Fruit fly (Drosophila melanogaster) whole organism, prepupa: ENCODE measurements around the gene Vps37B.

Experiments used
- CG10631 ChIP-seq: fragments of 200-800 bp; sonication (Bioruptor generic); optimal IDR thresholded peaks from 2 replicates; lab custom pipeline; 2016; ENCODE audit warnings: missing biosample characterization, missing genetic modification characterization
- CG10669 ChIP-seq: fragments of 200-800 bp; sonication (Bioruptor generic); optimal IDR thresholded peaks from 3 replicates; lab custom pipeline; 2018; ENCODE audit warnings: missing biosample characterization, mild to moderate bottlenecking, missing genetic modification characterization, moderate library complexity
- CG11902 ChIP-seq: fragments of 200-800 bp; sonication (Bioruptor generic); optimal IDR thresholded peaks from 3 replicates; lab custom pipeline; 2016; ENCODE audit warnings: missing biosample characterization, missing genetic modification characterization
- CG15336 ChIP-seq: fragments of 200-800 bp; sonication (Bioruptor generic); IDR thresholded peaks from 2 replicates; pipeline ENCODE4 v1.3.6; 2022; ENCODE audit warnings: missing biosample characterization, missing genetic modification characterization
- CG1621 ChIP-seq: fragments of 200-800 bp; sonication (Bioruptor generic); optimal IDR thresholded peaks from 3 replicates; lab custom pipeline; 2018; ENCODE audit warnings: missing biosample characterization, mild to moderate bottlenecking, missing genetic modification characterization
- CG3032 ChIP-seq: fragments of 200-800 bp; optimal IDR thresholded peaks from 2 replicates; lab custom pipeline; 2019; ENCODE audit warnings: missing biosample characterization, mild to moderate bottlenecking, missing genetic modification characterization, moderate library complexity
- CG31627 ChIP-seq: fragments of 200-800 bp; sonication (Bioruptor generic); optimal IDR thresholded peaks from 3 replicates; lab custom pipeline; 2016; ENCODE audit warnings: missing biosample characterization, missing genetic modification characterization
- CG32006 ChIP-seq: fragments of 200-800 bp; sonication (Bioruptor generic); optimal IDR thresholded peaks from 3 replicates; lab custom pipeline; 2017; ENCODE audit warnings: missing biosample characterization, mild to moderate bottlenecking, missing genetic modification characterization
- CG34406 ChIP-seq: fragments of 200-800 bp; sonication (Bioruptor generic); optimal IDR thresholded peaks from 3 replicates; lab custom pipeline; 2016; ENCODE audit warnings: missing biosample characterization, missing genetic modification characterization
- CG3919 ChIP-seq: fragments of 200-800 bp; sonication (Bioruptor generic); optimal IDR thresholded peaks from 3 replicates; lab custom pipeline; 2016; ENCODE audit warnings: missing biosample characterization, missing genetic modification characterization
- CG4318 ChIP-seq: fragments of 200-800 bp; sonication (Bioruptor generic); optimal IDR thresholded peaks from 3 replicates; lab custom pipeline; 2017; ENCODE audit warnings: missing biosample characterization, mild to moderate bottlenecking, missing genetic modification characterization
- CG6163 ChIP-seq: fragments of 200-800 bp; sonication (Bioruptor generic); IDR thresholded peaks from 3 replicates; pipeline ENCODE4 v1.3.6; 2022; ENCODE audit warnings: missing biosample characterization, missing genetic modification characterization
- CG6792 ChIP-seq: fragments of 200-800 bp; sonication (Bioruptor generic); optimal IDR thresholded peaks from 3 replicates; lab custom pipeline; 2016; ENCODE audit warnings: missing biosample characterization, missing genetic modification characterization
- CG6854 ChIP-seq: fragments of 200-800 bp; sonication (Bioruptor generic); optimal IDR thresholded peaks from 2 replicates; lab custom pipeline; 2017; ENCODE audit warnings: missing biosample characterization, mild to moderate bottlenecking, missing genetic modification characterization
- CG7368 ChIP-seq: fragments of 200-800 bp; sonication (Bioruptor generic); optimal IDR thresholded peaks from 3 replicates; lab custom pipeline; 2016; ENCODE audit warnings: missing biosample characterization, missing genetic modification characterization
- CG8119 ChIP-seq: fragments of 200-800 bp; sonication (Bioruptor generic); IDR thresholded peaks from 3 replicates; pipeline ENCODE4 v1.3.6; 2022; ENCODE audit warnings: missing biosample characterization, missing genetic modification characterization
- CG8319 ChIP-seq: fragments of 200-800 bp; sonication (Bioruptor generic); optimal IDR thresholded peaks from 3 replicates; lab custom pipeline; 2016; ENCODE audit warnings: missing biosample characterization, missing genetic modification characterization
- CG8632 ChIP-seq: fragments of 200-800 bp; sonication (Bioruptor generic); optimal IDR thresholded peaks from 3 replicates; lab custom pipeline; 2016; ENCODE audit warnings: missing biosample characterization, missing genetic modification characterization
- CG9139 ChIP-seq: fragments of 200-800 bp; sonication (Bioruptor generic); optimal IDR thresholded peaks from 3 replicates; lab custom pipeline; 2017; ENCODE audit warnings: missing biosample characterization, mild to moderate bottlenecking, missing genetic modification characterization
- Eip78C ChIP-seq: fragments of 200-800 bp; sonication (Bioruptor generic); peaks from one replicate; lab custom pipeline; 2016; ENCODE audit warnings: missing biosample characterization, missing genetic modification characterization
- Eip93F ChIP-seq: fragments of 200-800 bp; sonication (Bioruptor generic); optimal IDR thresholded peaks from 2 replicates; lab custom pipeline; 2016; ENCODE audit warnings: missing biosample characterization, mild to moderate bottlenecking, missing genetic modification characterization
- Ets21C ChIP-seq: fragments of 200-800 bp; sonication (Bioruptor generic); optimal IDR thresholded peaks from 3 replicates; lab custom pipeline; 2016; ENCODE audit warnings: missing biosample characterization, missing genetic modification characterization
- Gug ChIP-seq: fragments of 200-800 bp; sonication (Bioruptor generic); IDR thresholded peaks from 2 replicates; pipeline ENCODE4 v1.3.6; 2022; ENCODE audit warnings: missing biosample characterization, missing genetic modification characterization
- Hr38 ChIP-seq: sonication (Bioruptor generic); optimal IDR thresholded peaks from 2 replicates; lab custom pipeline; 2016; ENCODE audit warnings: missing biosample characterization, missing genetic modification characterization
- Hr39 ChIP-seq: fragments of 200-800 bp; sonication (Bioruptor generic); optimal IDR thresholded peaks from 2 replicates; lab custom pipeline; 2016; ENCODE audit warnings: missing biosample characterization, missing genetic modification characterization
- Hr4 ChIP-seq: fragments of 200-800 bp; sonication (Bioruptor generic); optimal IDR thresholded peaks from 3 replicates; lab custom pipeline; 2016; ENCODE audit warnings: missing biosample characterization, missing genetic modification characterization
- OdsH ChIP-seq: fragments of 200-800 bp; sonication (Bioruptor generic); optimal IDR thresholded peaks from 3 replicates; lab custom pipeline; 2016; ENCODE audit warnings: missing biosample characterization, missing genetic modification characterization
- Sox102F ChIP-seq: fragments of 200-800 bp; sonication (Bioruptor generic); optimal IDR thresholded peaks from 2 replicates; lab custom pipeline; 2016; ENCODE audit warnings: missing biosample characterization, mild to moderate bottlenecking, missing genetic modification characterization
- Sox14 ChIP-seq: fragments of 200-800 bp; sonication (Bioruptor generic); optimal IDR thresholded peaks from 3 replicates; lab custom pipeline; 2016; ENCODE audit warnings: missing biosample characterization, missing genetic modification characterization
- achi ChIP-seq: fragments of 200-800 bp; sonication (Bioruptor generic); optimal IDR thresholded peaks from 3 replicates; lab custom pipeline; 2016; ENCODE audit warnings: missing biosample characterization, missing genetic modification characterization
- cyc ChIP-seq: fragments of 200-800 bp; sonication (Bioruptor generic); optimal IDR thresholded peaks from 3 replicates; lab custom pipeline; 2016; ENCODE audit warnings: missing biosample characterization, missing genetic modification characterization
- dac ChIP-seq: fragments of 200-800 bp; sonication (Bioruptor generic); optimal IDR thresholded peaks from 2 replicates; lab custom pipeline; 2017; ENCODE audit warnings: missing biosample characterization, mild to moderate bottlenecking, missing genetic modification characterization
- dsx ChIP-seq: fragments of 200-800 bp; optimal IDR thresholded peaks from 3 replicates; lab custom pipeline; 2019; ENCODE audit warnings: missing biosample characterization, mild to moderate bottlenecking, missing genetic modification characterization, moderate library complexity; ENCODE audit not compliant: poor library complexity, severe bottlenecking
- eg ChIP-seq: fragments of 200-800 bp; sonication (Bioruptor generic); IDR thresholded peaks from 3 replicates; pipeline ENCODE4 v1.3.6; 2022; ENCODE audit warnings: missing biosample characterization, missing genetic modification characterization
- esn ChIP-seq: fragments of 200-800 bp; sonication (Bioruptor generic); optimal IDR thresholded peaks from 2 replicates; lab custom pipeline; 2016; ENCODE audit warnings: missing biosample characterization, mild to moderate bottlenecking, missing genetic modification characterization, moderate library complexity
- fd59A ChIP-seq: fragments of 200-800 bp; sonication (Bioruptor generic); optimal IDR thresholded peaks from 2 replicates; lab custom pipeline; 2017; ENCODE audit warnings: missing biosample characterization, mild to moderate bottlenecking, missing genetic modification characterization, missing genetic modification reagents
- fd85E ChIP-seq: fragments of 200-800 bp; sonication (Bioruptor generic); optimal IDR thresholded peaks from 3 replicates; lab custom pipeline; 2016; ENCODE audit warnings: missing biosample characterization, missing genetic modification characterization
- fkh ChIP-seq: fragments of 200-800 bp; sonication (Bioruptor generic); optimal IDR thresholded peaks from 3 replicates; lab custom pipeline; 2017; ENCODE audit warnings: missing biosample characterization, mild to moderate bottlenecking, missing genetic modification characterization, moderate library complexity
- lz ChIP-seq: fragments of 200-800 bp; sonication (Bioruptor generic); optimal IDR thresholded peaks from 3 replicates; lab custom pipeline; 2016; ENCODE audit warnings: missing biosample characterization, missing genetic modification characterization
- net ChIP-seq: fragments of 200-800 bp; sonication (Bioruptor generic); optimal IDR thresholded peaks from 3 replicates; lab custom pipeline; 2016; ENCODE audit warnings: missing biosample characterization, missing genetic modification characterization
- spab ChIP-seq: fragments of 200-800 bp; sonication (Bioruptor generic); optimal IDR thresholded peaks from 2 replicates; lab custom pipeline; 2017; ENCODE audit warnings: missing biosample characterization, mild to moderate bottlenecking, missing genetic modification characterization, missing genetic modification reagents
- ss ChIP-seq, 2 experiments: fragments of 200-800 bp; sonication (Bioruptor generic); optimal IDR thresholded peaks; 2 replicates in 1 of 2; 3 replicates in 1 of 2; lab custom pipeline; 2017 to 2018; ENCODE audit warnings: mild to moderate bottlenecking in 2 of 2, missing biosample characterization in 2 of 2, missing genetic modification characterization in 2 of 2, moderate library complexity in 1 of 2
- svp ChIP-seq: fragments of 200-800 bp; sonication (Bioruptor generic); peaks from one replicate; lab custom pipeline; 2016; ENCODE audit warnings: missing biosample characterization, missing genetic modification characterization
- topi ChIP-seq: fragments of 200-800 bp; sonication (Bioruptor generic); optimal IDR thresholded peaks from 3 replicates; lab custom pipeline; 2016; ENCODE audit warnings: missing biosample characterization, missing genetic modification characterization
- vri ChIP-seq: fragments of 200-800 bp; sonication (Bioruptor generic); optimal IDR thresholded peaks from 3 replicates; lab custom pipeline; 2016; ENCODE audit warnings: missing biosample characterization, mild to moderate bottlenecking, missing genetic modification characterization

Gene Vps37B

dm6 chr3R:5256462-5257146 lies 30.6 kb downstream of the Vps37B start, which contains the start of the genes Enoph and Hph (continued):
- TF ChIP-seq Hr39 (GFP tag; lab: Kevin White, UChicago) = peak; percentile 64
- no peak for TF ChIP-seq CG6854
- peak; percentile 28 for TF ChIP-seq CG8632
- peak; percentile 64 for TF ChIP-seq fkh (GFP tag; lab: Kevin White, UChicago)
- TF ChIP-seq CG31627 (GFP tag; lab: Kevin White, UChicago) = peak; percentile 76
- TF ChIP-seq Hr4 (GFP tag; lab: Kevin White, UChicago) = peak; percentile 65
- peak; percentile 73 for TF ChIP-seq CG3919 (GFP tag; lab: Kevin White, UChicago)
- peak; percentile 71 for TF ChIP-seq Gug
- peak; percentile 77 for TF ChIP-seq CG32006
- peak; percentile 31 for TF ChIP-seq net (GFP tag; lab: Kevin White, UChicago)
- TF ChIP-seq OdsH (GFP tag; lab: Kevin White, UChicago) = peak; percentile 77
- peak; percentile 68 for TF ChIP-seq lz (GFP tag; lab: Kevin White, UChicago)
- TF ChIP-seq dac (GFP tag; lab: Kevin White, UChicago) = peak; percentile 19
- TF ChIP-seq CG15336 (GFP tag; lab: Robert Waterston, UW) = 0 out of 2 replicates have a peak, but pooled peaks have one; percentile 21
- no peak for TF ChIP-seq vri (GFP tag; lab: Kevin White, UChicago)
- peak; percentile 62 for TF ChIP-seq Ets21C (GFP tag; lab: Kevin White, UChicago)
- peak; percentile 67 for TF ChIP-seq CG10669 (GFP tag; lab: Kevin White, UChicago)
- peak; percentile 62 for TF ChIP-seq topi

dm6 chr3R:5257147-5257487 lies 31.2 kb downstream of the Vps37B start:
- no peak for TF ChIP-seq CG6854
- no peak for TF ChIP-seq fkh (GFP tag; lab: Kevin White, UChicago)
- peak; percentile 80 for TF ChIP-seq vri (GFP tag; lab: Kevin White, UChicago)
- TF ChIP-seq, all 60 proteins: peak for 1

- no peak for TF ChIP-seq CG9139
- no peak for TF ChIP-seq OdsH (GFP tag; lab: Kevin White, UChicago)
- TF ChIP-seq ss (GFP tag; optimal IDR thresholded peaks at IDR 0.05; lab: Kevin White, UChicago) = peak in 1 of 2 experiments; percentile 6
- TF ChIP-seq achi (GFP tag; lab: Kevin White, UChicago) = no peak
- TF ChIP-seq CG6163 = no peak
- 0 out of 3 replicates have a peak, but pooled peaks have one; percentile 7 for TF ChIP-seq eg
- no peak for TF ChIP-seq esn (GFP tag; lab: Kevin White, UChicago)
- no peak for TF ChIP-seq CG34406 (GFP tag; lab: Kevin White, UChicago)
- TF ChIP-seq CG7368 (GFP tag; lab: Kevin White, UChicago) = no peak
- no peak for TF ChIP-seq CG11902 (GFP tag; lab: Kevin White, UChicago)
- no peak for TF ChIP-seq topi
- no peak for TF ChIP-seq fd59A (GFP tag; lab: Kevin White, UChicago)
- TF ChIP-seq fd85E = no peak
- no peak for TF ChIP-seq CG32006
- TF ChIP-seq vri (GFP tag; lab: Kevin White, UChicago) = peak; percentile 73
- no peak for TF ChIP-seq CG15336 (GFP tag; lab: Robert Waterston, UW)
- TF ChIP-seq net (GFP tag; lab: Kevin White, UChicago) = no peak
- no peak for TF ChIP-seq Sox102F (GFP tag; lab: Kevin White, UChicago)
- peak; percentile 81 for TF ChIP-seq svp
- TF ChIP-seq Eip78C = peak; percentile 30
Measured at dm6 chr3R:5261262-5261661, 35.3 kb downstream of the Vps37B start.

dm6 chr3R:5261996-5262535 lies 36.1 kb downstream of the Vps37B start:
- TF ChIP-seq CG8119 (GFP tag; lab: Robert Waterston, UW) (no peak), CG6792 (no peak), dsx (GFP tag; lab: Kevin White, UChicago) (no peak), spab (GFP tag; lab: Kevin White, UChicago) (no peak), CG4318 (GFP tag; lab: Kevin White, UChicago) (no peak), svp (peak; percentile 45), Hr38 (no peak), eg (no peak), CG8319 (no peak), fd85E (no peak), CG3032 (tag; lab: Kevin White, UChicago) (no peak), CG1621 (tag; lab: Kevin White, UChicago) (no peak), CG34406 (GFP tag; lab: Kevin White, UChicago) (no peak), cyc (no peak), Eip93F (GFP tag; lab: Kevin White, UChicago) (no peak), CG10631 (GFP tag; lab: Kevin White, UChicago) (no peak), Sox14 (GFP tag; lab: Kevin White, UChicago) (no peak)
